Fruit fly (Drosophila melanogaster) whole organism: Measurements from ENCODE around the gene Fer1HCH.

Source experiments
- CG8478 ChIP-seq: fragments of >200 bp; optimal IDR thresholded peaks from 2 replicates; lab custom pipeline; 2018; ENCODE audit warnings: inconsistent platforms
- EcR ChIP-seq, 2 experiments: fragments of >200 bp; optimal IDR thresholded peaks; 2 replicates each; lab custom pipeline; 2017; ENCODE audit warnings: missing biosample characterization in 2 of 2, missing genetic modification characterization in 2 of 2, missing genetic modification reagents in 2 of 2
- pan ChIP-seq: fragments of >200 bp; optimal IDR thresholded peaks from 2 replicates; lab custom pipeline; 2017
- psq ChIP-seq: fragments of >200 bp; optimal IDR thresholded peaks from 2 replicates; lab custom pipeline; 2017

dm6 chr3R:30422871-30423270 is 34.9 kb upstream of the Fer1HCH start, which contains the start of the genes CG2217 and CG42740:
- TF ChIP-seq EcR (GFP tag; optimal IDR thresholded peaks at IDR 0.05; lab: Kevin White, UChicago) (no peak), CG8478 (lab: Kevin White, UChicago) (no peak), psq (no peak), pan (no peak)
